Fruit fly (Drosophila melanogaster): ENCODE measurements around the gene CG10311.

Gene CG10311

dm6 chr3R:16323093-16323492 lies 33.7 kb downstream of the CG10311 start, which contains the start of gene CG6901:
TSS of gene CG6901 (plus strand) at chr3R:16323415.
- TF ChIP-seq CG13204 (GFP tag; optimal IDR thresholded peaks at IDR 0.05) (no peak), CG8159 (tag; optimal IDR thresholded peaks at IDR 0.05) (no peak), Pif1B (GFP tag; optimal IDR thresholded peaks at IDR 0.05) (no peak), CG8301 (tag; optimal IDR thresholded peaks at IDR 0.05) (no peak), CG14655 (GFP tag; optimal IDR thresholded peaks at IDR 0.05) (no peak), CG17806 (tag; optimal IDR thresholded peaks at IDR 0.05) (no peak), CG15710 (tag; optimal IDR thresholded peaks at IDR 0.05) (no peak), Ets98B (GFP tag; IDR thresholded peaks at IDR 0.05) (no peak), CG12605 (GFP tag; IDR thresholded peaks at IDR 0.05) (no peak), CG10348 (GFP tag; IDR thresholded peaks at IDR 0.05) (no peak)

DNA sequence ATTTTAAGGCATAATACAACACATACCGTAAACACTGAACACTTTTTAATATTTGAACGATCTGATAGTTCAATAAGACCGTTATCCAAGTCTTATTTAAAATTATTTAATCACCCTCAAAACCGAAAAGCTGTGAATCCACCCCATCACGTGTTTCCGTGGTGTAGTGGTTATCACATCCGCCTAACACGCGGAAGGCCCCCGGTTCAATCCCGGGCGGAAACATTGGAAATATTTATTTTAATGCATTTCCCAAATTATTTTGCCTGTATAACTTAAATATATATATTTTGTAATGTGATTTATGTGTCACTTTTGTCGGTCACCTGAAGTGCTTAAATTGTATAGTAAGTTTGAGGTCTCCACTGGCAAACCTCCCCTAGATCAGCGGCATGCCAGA lies 35.3 kb downstream of the CG10311 start, which contains the start of gene CG44044:
CG44044 (plus strand) TSS at position 301 of the 400 bp plus-strand sequence.
- TF ChIP-seq CG34367 (tag; optimal IDR thresholded peaks at IDR 0.05) = no peak
- TF ChIP-seq CG8301 (tag; optimal IDR thresholded peaks at IDR 0.05) = no peak
- no peak for TF ChIP-seq fd96Ca (GFP tag; IDR thresholded peaks at IDR 0.05)
- TF ChIP-seq Pif1B (GFP tag; optimal IDR thresholded peaks at IDR 0.05) = no peak
- TF ChIP-seq gl (tag; optimal IDR thresholded peaks at IDR 0.05) = no peak
- TF ChIP-seq CG13204 (GFP tag; optimal IDR thresholded peaks at IDR 0.05) = no peak
- TF ChIP-seq CG9948 (tag; optimal IDR thresholded peaks at IDR 0.05) = no peak
- TF ChIP-seq Ets98B (GFP tag; IDR thresholded peaks at IDR 0.05) = no peak
- TF ChIP-seq rn (GFP tag; IDR thresholded peaks at IDR 0.05) = no peak
- TF ChIP-seq Pif1A (GFP tag; optimal IDR thresholded peaks at IDR 0.05) = no peak
- TF ChIP-seq EcR (GFP tag; optimal IDR thresholded peaks at IDR 0.05) = no peak
- no peak for TF ChIP-seq CG10348 (GFP tag; IDR thresholded peaks at IDR 0.05)

dm6 chr3R:16316747-16317146 lies 40.1 kb downstream of the CG10311 start:
- no peak for TF ChIP-seq CG12605 (GFP tag; IDR thresholded peaks at IDR 0.05)
- peak; percentile 30 for TF ChIP-seq Pif1A (GFP tag; optimal IDR thresholded peaks at IDR 0.05)
- no peak for TF ChIP-seq rn (GFP tag; IDR thresholded peaks at IDR 0.05)
- TF ChIP-seq CG14655 (GFP tag; optimal IDR thresholded peaks at IDR 0.05) = no peak
- no peak for TF ChIP-seq CG10348 (GFP tag; IDR thresholded peaks at IDR 0.05)
- peak; percentile 15 for TF ChIP-seq Snoo (tag; optimal IDR thresholded peaks at IDR 0.05)
- no peak for TF ChIP-seq CG15710 (tag; optimal IDR thresholded peaks at IDR 0.05)
- TF ChIP-seq CG4496 (GFP tag; IDR thresholded peaks at IDR 0.05) = peak; percentile 54; the same call in 2 of the 3 replicates
- no peak for TF ChIP-seq CG17806 (tag; optimal IDR thresholded peaks at IDR 0.05)
- no peak for TF ChIP-seq CG34367 (tag; optimal IDR thresholded peaks at IDR 0.05)
- no peak for TF ChIP-seq Pif1B (GFP tag; optimal IDR thresholded peaks at IDR 0.05)
- peak; percentile 80 for TF ChIP-seq EcR (GFP tag; optimal IDR thresholded peaks at IDR 0.05)
- TF ChIP-seq D1 (tag; optimal IDR thresholded peaks at IDR 0.05) = no peak
- TF ChIP-seq CG32121 (GFP tag; IDR thresholded peaks at IDR 0.05) = no peak
- peak; percentile 54 for TF ChIP-seq CG13204 (GFP tag; optimal IDR thresholded peaks at IDR 0.05)
- no peak for TF ChIP-seq CG8159 (tag; optimal IDR thresholded peaks at IDR 0.05)
- no peak for TF ChIP-seq fd96Ca (GFP tag; IDR thresholded peaks at IDR 0.05)
- TF ChIP-seq Ets98B (GFP tag; IDR thresholded peaks at IDR 0.05) = no peak
- no peak for TF ChIP-seq CG8301 (tag; optimal IDR thresholded peaks at IDR 0.05)
- TF ChIP-seq gl (tag; optimal IDR thresholded peaks at IDR 0.05) = peak; percentile 15
- no peak for TF ChIP-seq CG9948 (tag; optimal IDR thresholded peaks at IDR 0.05)

DNA sequence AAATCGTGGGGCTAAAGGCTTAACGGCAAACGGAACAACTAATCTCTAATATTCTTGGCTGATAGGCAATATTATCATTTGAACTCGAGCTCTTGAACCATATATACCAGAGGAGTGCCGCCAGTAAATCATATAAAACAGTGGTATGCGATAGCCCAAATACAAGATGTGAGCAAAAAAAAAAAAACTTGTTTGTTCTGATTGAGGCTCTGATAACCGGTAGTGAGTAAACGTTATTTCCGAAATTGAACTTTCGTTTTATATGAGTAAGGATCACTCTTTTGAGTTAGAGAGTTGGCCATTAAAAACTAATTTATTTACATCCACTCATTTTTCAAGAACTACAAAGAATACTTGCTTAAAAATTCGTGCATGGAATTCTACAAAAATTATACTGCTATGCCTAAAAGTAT lies 46.7 kb downstream of the CG10311 start:
- TF ChIP-seq EcR (GFP tag; optimal IDR thresholded peaks at IDR 0.05) (no peak), CG4496 (GFP tag; IDR thresholded peaks at IDR 0.05) (no peak), fd96Ca (GFP tag; IDR thresholded peaks at IDR 0.05) (no peak), Ets98B (GFP tag; IDR thresholded peaks at IDR 0.05) (no peak), CG14655 (GFP tag; optimal IDR thresholded peaks at IDR 0.05) (no peak), CG15710 (tag; optimal IDR thresholded peaks at IDR 0.05) (no peak), CG9948 (tag; optimal IDR thresholded peaks at IDR 0.05) (no peak), CG8159 (tag; optimal IDR thresholded peaks at IDR 0.05) (no peak), CG34367 (tag; optimal IDR thresholded peaks at IDR 0.05) (no peak), gl (tag; optimal IDR thresholded peaks at IDR 0.05) (no peak)

DNA sequence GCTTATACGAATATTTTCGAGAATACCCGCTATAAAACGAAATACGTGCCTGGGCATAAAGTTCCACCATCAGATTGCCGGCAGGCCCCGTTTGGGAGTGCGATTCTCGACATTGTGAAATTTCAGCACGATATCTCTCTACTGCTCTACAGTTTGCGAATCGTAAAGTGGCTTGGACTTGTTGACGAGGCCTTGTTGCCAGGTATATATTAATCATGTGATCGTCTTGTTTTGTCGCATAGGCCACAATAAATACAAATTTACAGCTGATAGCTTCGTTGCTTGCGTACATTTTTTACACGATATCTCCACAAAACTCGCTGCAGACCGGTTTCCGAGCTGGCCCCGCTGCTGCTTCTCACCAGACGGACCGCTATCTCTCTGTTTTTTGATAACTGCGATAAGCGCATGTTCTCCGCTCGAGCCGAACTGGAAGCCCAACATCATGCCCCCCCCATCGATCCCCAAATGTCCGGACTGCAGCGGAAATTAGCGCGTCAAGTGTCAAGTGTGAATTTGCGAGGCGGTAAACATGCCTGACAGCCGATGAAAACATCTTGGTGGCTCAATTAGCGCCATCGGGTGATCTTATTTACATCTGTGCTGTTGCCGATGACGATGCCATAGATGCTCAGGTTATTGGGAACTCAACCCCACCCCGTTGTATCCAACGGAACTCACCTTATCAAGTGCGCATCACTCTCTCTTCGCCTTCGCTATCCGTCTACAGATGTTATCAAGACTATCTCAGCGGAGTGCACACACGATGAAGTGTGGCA lies 47.3 kb downstream of the CG10311 start:
- TF ChIP-seq CG4496 (GFP tag; IDR thresholded peaks at IDR 0.05) (0 out of 3 replicates have a peak, but pooled peaks have one; percentile 42), CG34367 (tag; optimal IDR thresholded peaks at IDR 0.05) (no peak), CG14655 (GFP tag; optimal IDR thresholded peaks at IDR 0.05) (no peak), CG32121 (GFP tag; IDR thresholded peaks at IDR 0.05) (peak; percentile 30; the same call in 1 of the 2 replicates), CG9948 (tag; optimal IDR thresholded peaks at IDR 0.05) (no peak), rn (GFP tag; IDR thresholded peaks at IDR 0.05) (no peak), CG8301 (tag; optimal IDR thresholded peaks at IDR 0.05) (no peak), Pif1B (GFP tag; optimal IDR thresholded peaks at IDR 0.05) (no peak), CG8159 (tag; optimal IDR thresholded peaks at IDR 0.05) (peak; percentile 19), D1 (tag; optimal IDR thresholded peaks at IDR 0.05) (no peak), CG15710 (tag; optimal IDR thresholded peaks at IDR 0.05) (peak; percentile 10), Snoo (tag; optimal IDR thresholded peaks at IDR 0.05) (no peak), gl (tag; optimal IDR thresholded peaks at IDR 0.05) (no peak), Pif1A (GFP tag; optimal IDR thresholded peaks at IDR 0.05) (peak; percentile 10), CG12605 (GFP tag; IDR thresholded peaks at IDR 0.05) (0 out of 2 replicates have a peak, but pooled peaks have one; percentile 17), CG13204 (GFP tag; optimal IDR thresholded peaks at IDR 0.05) (peak; percentile 67)

dm6 chr3R:16308057-16308456 lies 48.8 kb downstream of the CG10311 start:
- no peak for TF ChIP-seq D1 (tag; optimal IDR thresholded peaks at IDR 0.05)
- no peak for TF ChIP-seq Ets98B (GFP tag; IDR thresholded peaks at IDR 0.05)
- TF ChIP-seq EcR (GFP tag; optimal IDR thresholded peaks at IDR 0.05) = peak; percentile 69
- no peak for TF ChIP-seq CG12605 (GFP tag; IDR thresholded peaks at IDR 0.05)
- no peak for TF ChIP-seq CG10348 (GFP tag; IDR thresholded peaks at IDR 0.05)
